Worm (Caenorhabditis elegans): ENCODE data around the gene F32D8.14.

The F32D8.14 gene

DNA sequence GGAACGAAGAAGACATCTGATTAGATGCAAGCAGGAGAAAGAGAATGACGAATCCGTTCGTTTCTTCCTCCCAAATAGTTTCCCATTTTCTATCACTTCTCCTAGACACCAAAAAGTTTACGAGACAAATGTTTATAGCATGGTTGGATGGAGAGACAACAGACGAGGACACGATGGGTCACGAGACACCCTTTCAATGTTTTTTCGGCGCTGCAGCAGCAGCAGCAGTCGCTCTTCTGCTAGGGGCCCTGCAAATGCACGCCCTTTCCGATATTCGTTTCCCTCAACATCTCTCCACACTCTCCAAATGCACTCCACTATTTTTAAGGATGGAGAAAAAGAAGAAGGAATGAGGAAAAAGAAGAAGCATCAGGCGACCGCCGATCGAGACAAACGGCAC lies 36.2 kb downstream of the F32D8.14 start (continued):
- peak; percentile 72 for TF ChIP-seq ceh-34 (tag; optimal IDR thresholded peaks at IDR 0.05)
- peak; percentile 74 for TF ChIP-seq tbx-2 (tag; optimal IDR thresholded peaks at IDR 0.05)
- TF ChIP-seq madf-2 (tag; optimal IDR thresholded peaks at IDR 0.05) = no peak

DNA sequence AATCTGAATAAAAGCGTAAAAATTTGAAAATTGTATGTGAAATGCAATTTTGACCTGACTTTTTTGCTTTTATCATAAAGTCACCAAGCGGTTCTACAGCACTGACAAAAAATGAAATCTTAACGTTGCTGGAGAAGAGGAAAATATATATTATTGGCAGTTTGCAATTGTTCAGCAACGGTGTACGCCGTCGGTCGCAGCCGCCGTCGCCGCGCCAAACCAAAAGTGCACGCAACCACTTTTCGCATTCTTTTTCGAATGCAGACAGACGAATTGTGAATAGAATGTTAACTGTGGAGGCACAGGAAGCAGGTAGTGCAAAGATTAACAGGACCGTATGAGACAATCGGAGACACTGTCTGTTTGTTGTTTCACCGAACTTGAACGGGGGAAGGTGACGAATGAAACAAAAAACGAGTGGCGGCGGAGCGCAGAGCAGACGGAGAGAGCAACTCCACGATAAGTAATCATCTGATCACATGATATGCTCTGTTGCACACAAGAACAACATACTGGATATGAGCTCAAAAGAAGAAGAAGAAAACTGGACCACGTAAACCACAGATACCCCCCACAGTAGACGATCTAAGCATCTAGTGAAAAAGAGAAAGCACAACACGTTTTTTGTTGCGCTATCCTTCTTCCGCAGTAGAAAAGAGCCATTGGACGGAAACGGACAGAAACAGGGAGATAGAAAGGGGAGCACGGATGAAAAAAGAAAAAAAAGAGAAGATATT lies 37.5 kb downstream of the F32D8.14 start:
- TF ChIP-seq unc-42 (tag; optimal IDR thresholded peaks at IDR 0.05) (peak; percentile 29), ceh-18 (tag; optimal IDR thresholded peaks at IDR 0.05) (peak; percentile 45), pat-9 (tag; optimal IDR thresholded peaks at IDR 0.05) (no peak), K02D7.2 (tag; optimal IDR thresholded peaks at IDR 0.05) (peak; percentile 21), hlh-30 (tag; optimal IDR thresholded peaks at IDR 0.05; ENCODE audit: insufficient read depth) (peak; percentile 27)

DNA sequence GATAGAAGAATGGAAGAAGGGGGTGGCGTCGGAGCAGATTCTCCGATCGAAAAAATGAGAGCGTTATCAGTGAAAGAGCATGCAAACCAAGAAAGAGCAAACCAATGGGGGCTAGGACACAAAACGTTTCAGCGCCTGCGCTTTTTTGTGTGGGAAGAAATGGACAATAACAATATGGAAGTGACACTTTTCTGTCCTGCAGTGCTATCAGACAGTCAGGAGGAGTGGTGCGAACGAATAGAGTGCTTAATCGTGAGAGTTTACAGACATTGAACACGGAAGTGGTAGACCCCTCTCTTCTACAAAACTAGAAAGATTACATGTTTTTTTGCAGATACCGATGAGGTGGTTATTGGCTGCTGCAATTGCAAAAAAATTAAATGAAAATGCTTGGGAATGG lies 39.2 kb downstream of the F32D8.14 start:
- TF ChIP-seq odd-2 (tag; optimal IDR thresholded peaks at IDR 0.05) (no peak), pqm-1 (tag; optimal IDR thresholded peaks at IDR 0.05) (peak; percentile 35), sox-2 (GFP tag; IDR thresholded peaks at IDR 0.05) (no peak), ets-4 (tag; optimal IDR thresholded peaks at IDR 0.05) (no peak)

- no peak for TF ChIP-seq ztf-16 (tag; optimal IDR thresholded peaks at IDR 0.05)
- TF ChIP-seq ceh-34 (tag; optimal IDR thresholded peaks at IDR 0.05) = no peak
- no peak for TF ChIP-seq F13H6.1 (tag; optimal IDR thresholded peaks at IDR 0.05)
- TF ChIP-seq ceh-30 (tag; optimal IDR thresholded peaks at IDR 0.05) = no peak
- TF ChIP-seq ceh-22 (tag; optimal IDR thresholded peaks at IDR 0.05) = no peak
- no peak for TF ChIP-seq lim-6 (tag; optimal IDR thresholded peaks at IDR 0.05)
- no peak for TF ChIP-seq ceh-31 (tag; optimal IDR thresholded peaks at IDR 0.05)
- TF ChIP-seq nhr-11 (tag; optimal IDR thresholded peaks at IDR 0.05) = no peak
- no peak for TF ChIP-seq eyg-1 (tag; optimal IDR thresholded peaks at IDR 0.05)
- TF ChIP-seq unc-3 (GFP tag; conservative IDR thresholded peaks at IDR 0.05) = no peak
- no peak for TF ChIP-seq unc-3 (tag; optimal IDR thresholded peaks at IDR 0.05)
- TF ChIP-seq unc-42 (tag; optimal IDR thresholded peaks at IDR 0.05) = no peak
- no peak for TF ChIP-seq K09A11.1 (tag; optimal IDR thresholded peaks at IDR 0.05; ENCODE audit: insufficient read depth)
- TF ChIP-seq ceh-9 (tag; optimal IDR thresholded peaks at IDR 0.05) = no peak
These were observed 40.4 kb downstream of the F32D8.14 start for ce11 chrV:10854197-10854596.

- TF ChIP-seq sox-4 (tag; optimal IDR thresholded peaks at IDR 0.05) = no peak
- TF ChIP-seq hlh-8 (tag; optimal IDR thresholded peaks at IDR 0.05) = no peak
- TF ChIP-seq lin-11 (tag; optimal IDR thresholded peaks at IDR 0.05) = no peak
- no peak for TF ChIP-seq ref-2 (tag; optimal IDR thresholded peaks at IDR 0.05)
- TF ChIP-seq elt-2 (tag; optimal IDR thresholded peaks at IDR 0.05) = no peak
- TF ChIP-seq F13H6.1 (tag; optimal IDR thresholded peaks at IDR 0.05) = no peak
- TF ChIP-seq unc-3 (GFP tag; conservative IDR thresholded peaks at IDR 0.05) = no peak
- TF ChIP-seq unc-3 (tag; optimal IDR thresholded peaks at IDR 0.05) = no peak
- TF ChIP-seq nfya-1 (tag; optimal IDR thresholded peaks at IDR 0.05) = no peak
- TF ChIP-seq ceh-45 (GFP tag; IDR thresholded peaks at IDR 0.05) = no peak
These were observed 47.7 kb downstream of the F32D8.14 start, which contains the start of gene C29A12.6 for ce11 chrV:10846893-10847292. Gene C29A12.6, plus strand, starts transcription at chrV:10847193.
